Worm (Caenorhabditis elegans): Measurements from ENCODE around the gene T25B9.3.

Gene T25B9.3

ce11 chrIV:10777600-10777999 is 33.0 kb downstream of the T25B9.3 start:
- TF ChIP-seq ztf-4 (tag; optimal IDR thresholded peaks at IDR 0.05) (no peak), C34F6.9 (tag; optimal IDR thresholded peaks at IDR 0.05) (no peak), lin-13 (GFP tag; optimal IDR thresholded peaks at IDR 0.05) (no peak), nhr-25 (tag; optimal IDR thresholded peaks at IDR 0.05) (no peak), sma-3 (GFP tag; optimal IDR thresholded peaks at IDR 0.05) (no peak), nhr-11 (tag; optimal IDR thresholded peaks at IDR 0.05) (no peak), blmp-1 (tag; optimal IDR thresholded peaks at IDR 0.05; ENCODE audit: insufficient read depth) (no peak), nhr-129 (tag; optimal IDR thresholded peaks at IDR 0.05) (no peak), nhr-12 (tag; optimal IDR thresholded peaks at IDR 0.05) (no peak), ztf-11 (tag; optimal IDR thresholded peaks at IDR 0.05) (no peak)

ce11 chrIV:10778582-10778981 is 34.0 kb downstream of the T25B9.3 start:
- TF ChIP-seq Y55F3AM.14 (GFP tag; optimal IDR thresholded peaks at IDR 0.05) (no peak), ztf-11 (tag; optimal IDR thresholded peaks at IDR 0.05) (no peak), unc-39 (tag; optimal IDR thresholded peaks at IDR 0.05) (no peak), ceh-16 (tag; optimal IDR thresholded peaks at IDR 0.05) (no peak), nhr-25 (tag; optimal IDR thresholded peaks at IDR 0.05) (peak; percentile 16), nhr-10 (tag; optimal IDR thresholded peaks at IDR 0.05) (no peak), snpc-4 (tag; optimal IDR thresholded peaks at IDR 0.05) (no peak)

- TF ChIP-seq elt-3 (tag; optimal IDR thresholded peaks at IDR 0.05), result no peak
- no peak for TF ChIP-seq lin-13 (GFP tag; optimal IDR thresholded peaks at IDR 0.05)
- TF ChIP-seq lin-11 (tag; optimal IDR thresholded peaks at IDR 0.05), result no peak
- TF ChIP-seq lsy-2 (tag; optimal IDR thresholded peaks at IDR 0.05), result no peak
- no peak for TF ChIP-seq ZK546.5 (tag; optimal IDR thresholded peaks at IDR 0.05)
- TF ChIP-seq skn-1 (tag; optimal IDR thresholded peaks at IDR 0.05), result no peak
- TF ChIP-seq mdl-1 (tag; optimal IDR thresholded peaks at IDR 0.05), result no peak
These were observed 34.8 kb downstream of the T25B9.3 start for ce11 chrIV:10779328-10779727.

ce11 chrIV:10780583-10780982 is 36.0 kb downstream of the T25B9.3 start, which contains the start of gene swt-3:
Gene swt-3 (minus strand): TSS chrIV:10780683.
- TF ChIP-seq dmd-4 (tag; optimal IDR thresholded peaks at IDR 0.05) (no peak), unc-62 (GFP tag; optimal IDR thresholded peaks at IDR 0.05) (no peak), elt-1 (tag; optimal IDR thresholded peaks at IDR 0.05) (no peak), nhr-10 (tag; optimal IDR thresholded peaks at IDR 0.05) (no peak), egl-27 (tag; optimal IDR thresholded peaks at IDR 0.05) (no peak), elt-3 (tag; optimal IDR thresholded peaks at IDR 0.05) (no peak), nhr-237 (tag; optimal IDR thresholded peaks at IDR 0.05) (no peak), mdl-1 (tag; optimal IDR thresholded peaks at IDR 0.05) (no peak), nhr-12 (tag; optimal IDR thresholded peaks at IDR 0.05) (no peak), mbf-1 (tag; optimal IDR thresholded peaks at IDR 0.05) (no peak), unc-39 (tag; optimal IDR thresholded peaks at IDR 0.05) (no peak), nhr-77 (tag; optimal IDR thresholded peaks at IDR 0.05) (no peak), zag-1 (tag; optimal IDR thresholded peaks at IDR 0.05) (no peak), nhr-11 (tag; optimal IDR thresholded peaks at IDR 0.05) (no peak)

- TF ChIP-seq nhr-21 (tag; optimal IDR thresholded peaks at IDR 0.05) (peak; percentile 31), sma-9 (GFP tag; optimal IDR thresholded peaks at IDR 0.05) (peak; percentile 77), sma-9 (tag; optimal IDR thresholded peaks at IDR 0.05) (no peak), sem-4 (tag; optimal IDR thresholded peaks at IDR 0.05) (no peak)
These were observed 36.8 kb downstream of the T25B9.3 start for ce11 chrIV:10781346-10781745.

ce11 chrIV:10782014-10782413 is 37.4 kb downstream of the T25B9.3 start:
- no peak for TF ChIP-seq lin-11 (tag; optimal IDR thresholded peaks at IDR 0.05)
- no peak for TF ChIP-seq ZK546.5 (tag; optimal IDR thresholded peaks at IDR 0.05)
- TF ChIP-seq dmd-4 (tag; optimal IDR thresholded peaks at IDR 0.05), result no peak
- peak; percentile 45 for TF ChIP-seq gmeb-1 (tag; optimal IDR thresholded peaks at IDR 0.05)
- TF ChIP-seq skn-1 (tag; optimal IDR thresholded peaks at IDR 0.05), result no peak
- no peak for TF ChIP-seq nhr-10 (tag; optimal IDR thresholded peaks at IDR 0.05)
- no peak for TF ChIP-seq ceh-16 (tag; optimal IDR thresholded peaks at IDR 0.05)
- TF ChIP-seq zag-1 (tag; optimal IDR thresholded peaks at IDR 0.05), result no peak
- TF ChIP-seq unc-55 (GFP tag; optimal IDR thresholded peaks at IDR 0.05), result no peak
- no peak for TF ChIP-seq mbf-1 (tag; optimal IDR thresholded peaks at IDR 0.05)
- no peak for TF ChIP-seq elt-3 (tag; optimal IDR thresholded peaks at IDR 0.05)
- no peak for TF ChIP-seq sem-4 (tag; optimal IDR thresholded peaks at IDR 0.05)
- TF ChIP-seq mdl-1 (tag; optimal IDR thresholded peaks at IDR 0.05), result peak; percentile 56 to 80
- TF ChIP-seq alr-1 (tag; optimal IDR thresholded peaks at IDR 0.05), result no peak
- peak; percentile 41 for TF ChIP-seq fos-1 (tag; optimal IDR thresholded peaks at IDR 0.05)
- no peak for TF ChIP-seq C34F6.9 (tag; optimal IDR thresholded peaks at IDR 0.05)
- TF ChIP-seq snpc-4 (tag; optimal IDR thresholded peaks at IDR 0.05), result no peak
- TF ChIP-seq nhr-129 (tag; optimal IDR thresholded peaks at IDR 0.05), result peak; percentile 4
- TF ChIP-seq mab-5 (tag; optimal IDR thresholded peaks at IDR 0.05), result no peak
- TF ChIP-seq sma-9 (GFP tag; optimal IDR thresholded peaks at IDR 0.05), result peak; percentile 98
- no peak for TF ChIP-seq sma-9 (tag; optimal IDR thresholded peaks at IDR 0.05)
- TF ChIP-seq R02D3.7 (tag; optimal IDR thresholded peaks at IDR 0.05), result no peak
- TF ChIP-seq sma-3 (GFP tag; optimal IDR thresholded peaks at IDR 0.05), result peak; percentile 82
- no peak for TF ChIP-seq nhr-77 (tag; optimal IDR thresholded peaks at IDR 0.05)
- no peak for TF ChIP-seq ztf-11 (tag; optimal IDR thresholded peaks at IDR 0.05)
- peak; percentile 35 for TF ChIP-seq crh-2 (tag; optimal IDR thresholded peaks at IDR 0.05)
- TF ChIP-seq egl-27 (tag; optimal IDR thresholded peaks at IDR 0.05), result peak; percentile 48
- no peak for TF ChIP-seq F13H6.1 (tag; optimal IDR thresholded peaks at IDR 0.05)
- TF ChIP-seq unc-39 (tag; optimal IDR thresholded peaks at IDR 0.05), result no peak
- TF ChIP-seq Y55F3AM.14 (GFP tag; optimal IDR thresholded peaks at IDR 0.05), result peak; percentile 5
- TF ChIP-seq nhr-21 (tag; optimal IDR thresholded peaks at IDR 0.05), result peak; percentile 92
